Worm (Caenorhabditis elegans) whole organism, young adult: ENCODE results near the gene BE10.5.

Experiments
- B0261.1 ChIP-seq: sonication (generic microtip); optimal IDR thresholded peaks from 2 replicates; lab custom pipeline; 2016; ENCODE audit warnings: mild to moderate bottlenecking, missing genetic modification characterization, moderate library complexity, missing compliant biosample characterization
- B0336.3 ChIP-seq: fragments of 200-800 bp; sonication (Bioruptor generic); IDR thresholded peaks from 2 replicates; pipeline ENCODE4 v1.3.6; 2022; ENCODE audit warnings: missing genetic modification characterization, missing compliant biosample characterization
- C06A6.2 ChIP-seq: fragments of 200-800 bp; sonication (Bioruptor generic); conservative IDR thresholded peaks from 2 replicates; pipeline ENCODE4 v1.3.6; 2022; ENCODE audit warnings: missing genetic modification characterization, missing compliant biosample characterization
- F10E7.11 ChIP-seq: sonication (generic microtip); optimal IDR thresholded peaks from 2 replicates; lab custom pipeline; 2017; ENCODE audit warnings: mild to moderate bottlenecking, missing genetic modification characterization, moderate library complexity, missing compliant biosample characterization
- F57A8.1 ChIP-seq: fragments of 200-800 bp; sonication (Bioruptor generic); optimal IDR thresholded peaks from 2 replicates; lab custom pipeline; 2018; ENCODE audit warnings: mild to moderate bottlenecking, missing genetic modification characterization, moderate library complexity, missing compliant biosample characterization
- K11D2.4 ChIP-seq: fragments of 200-800 bp; sonication (Bioruptor generic); IDR thresholded peaks from 2 replicates; pipeline ENCODE4 v1.3.6; 2022; ENCODE audit warnings: missing genetic modification reagents, missing genetic modification characterization, missing compliant biosample characterization
- T07F8.4 ChIP-seq: sonication (generic microtip); optimal IDR thresholded peaks from 2 replicates; lab custom pipeline; 2016; ENCODE audit warnings: mild to moderate bottlenecking, missing genetic modification characterization, moderate library complexity, missing compliant biosample characterization
- T26A5.8 ChIP-seq: sonication (generic microtip); optimal IDR thresholded peaks from 2 replicates; lab custom pipeline; 2016; ENCODE audit warnings: missing genetic modification characterization, missing compliant biosample characterization
- Y53G8AR.9 ChIP-seq: fragments of 200-800 bp; sonication (Bioruptor generic); conservative IDR thresholded peaks from 2 replicates; pipeline ENCODE4 v1.3.6; 2022; ENCODE audit warnings: missing genetic modification reagents, missing genetic modification characterization, missing compliant biosample characterization
- aptf-2 ChIP-seq: fragments of 200-800 bp; sonication (Bioruptor generic); conservative IDR thresholded peaks from 2 replicates; pipeline ENCODE4 v1.3.6; 2022; ENCODE audit warnings: missing genetic modification reagents, missing genetic modification characterization, missing compliant biosample characterization
- attf-3 ChIP-seq: fragments of 200-800 bp; sonication (Bioruptor generic); conservative IDR thresholded peaks from 2 replicates; pipeline ENCODE4 v1.3.6; 2022; ENCODE audit warnings: missing genetic modification reagents, missing genetic modification characterization, missing compliant biosample characterization
- cebp-2 ChIP-seq: fragments of 200-800 bp; sonication (Bioruptor generic); IDR thresholded peaks from 2 replicates; pipeline ENCODE4 v1.3.6; 2022; ENCODE audit warnings: missing genetic modification characterization, missing compliant biosample characterization
- ceh-100 ChIP-seq: fragments of 200-800 bp; sonication (Bioruptor generic); IDR thresholded peaks from 2 replicates; pipeline ENCODE4 v1.3.6; 2022; ENCODE audit warnings: missing genetic modification reagents, missing genetic modification characterization, missing compliant biosample characterization
- ceh-40 ChIP-seq: fragments of 200-800 bp; sonication (Bioruptor generic); IDR thresholded peaks from 2 replicates; pipeline ENCODE4 v1.3.6; 2022; ENCODE audit warnings: missing genetic modification characterization, missing compliant biosample characterization
- ceh-91 ChIP-seq: fragments of 200-800 bp; sonication (Bioruptor generic); IDR thresholded peaks from 2 replicates; pipeline ENCODE4 v1.3.6; 2022; ENCODE audit warnings: missing genetic modification reagents, missing genetic modification characterization, missing compliant biosample characterization
- dpff-1 ChIP-seq: sonication (generic microtip); optimal IDR thresholded peaks from 2 replicates; lab custom pipeline; 2017; ENCODE audit warnings: mild to moderate bottlenecking, missing genetic modification characterization, missing compliant biosample characterization
- dpl-1 ChIP-seq: fragments of 150-350 bp; optimal IDR thresholded peaks from 2 replicates; lab custom pipeline; 2014; ENCODE audit warnings: missing biosample characterization, missing genetic modification reagents, missing genetic modification characterization
- efl-1 ChIP-seq: fragments of 150-350 bp; optimal IDR thresholded peaks from 2 replicates; lab custom pipeline; 2014; ENCODE audit warnings: missing biosample characterization, missing genetic modification reagents, missing genetic modification characterization
- egl-44 ChIP-seq: fragments of 200-800 bp; sonication (Bioruptor generic); IDR thresholded peaks from 2 replicates; pipeline ENCODE4 v1.3.6; 2022; ENCODE audit warnings: missing genetic modification reagents, missing genetic modification characterization, missing compliant biosample characterization
- fkh-3 ChIP-seq: sonication (generic microtip); optimal IDR thresholded peaks from 2 replicates; lab custom pipeline; 2016; ENCODE audit warnings: mild to moderate bottlenecking, missing genetic modification characterization, missing compliant biosample characterization
- him-1 ChIP-seq: sonication (generic microtip); optimal IDR thresholded peaks from 2 replicates; lab custom pipeline; 2016; ENCODE audit warnings: missing genotype, missing genetic modification reagents, missing genetic modification characterization, missing compliant biosample characterization
- hmg-1.2 ChIP-seq: fragments of 200-800 bp; sonication (Bioruptor generic); IDR thresholded peaks from 2 replicates; pipeline ENCODE4 v1.3.6; 2022; ENCODE audit warnings: missing genetic modification reagents, missing genetic modification characterization, missing compliant biosample characterization
- hrde-1 ChIP-seq: sonication (generic microtip); optimal IDR thresholded peaks from 2 replicates; lab custom pipeline; 2016; ENCODE audit warnings: missing genetic modification characterization, mild to moderate bottlenecking, missing compliant biosample characterization, moderate library complexity, missing genotype, missing genetic modification reagents, borderline replicate concordance
- hsf-1 ChIP-seq: fragments of 200-800 bp; sonication (Bioruptor generic); IDR thresholded peaks from 2 replicates; pipeline ENCODE4 v1.3.6; 2022; ENCODE audit warnings: missing genetic modification reagents, missing genetic modification characterization, missing compliant biosample characterization
- let-607 ChIP-seq, 2 experiments: fragments of 200-800 bp in 1 of 2; sonication (Bioruptor generic) in 1 of 2; sonication (generic microtip) in 1 of 2; optimal IDR thresholded peaks; 2 replicates each; lab custom pipeline; 2016 to 2018; ENCODE audit warnings: mild to moderate bottlenecking in 2 of 2, missing compliant biosample characterization in 2 of 2, missing genetic modification characterization in 2 of 2, moderate library complexity in 2 of 2, missing genotype in 1 of 2
- lin-54 ChIP-seq: fragments of 200-800 bp; sonication (Bioruptor generic); optimal IDR thresholded peaks from 2 replicates; lab custom pipeline; 2018; ENCODE audit warnings: mild to moderate bottlenecking, missing genetic modification characterization, missing compliant biosample characterization
- lsy-27 ChIP-seq: sonication (generic microtip); optimal IDR thresholded peaks from 2 replicates; lab custom pipeline; 2017; ENCODE audit warnings: missing genetic modification characterization, mild to moderate bottlenecking, missing compliant biosample characterization, antibody characterized with exemption, missing genotype, borderline replicate concordance; ENCODE audit not compliant: insufficient read depth
- madf-3 ChIP-seq: fragments of 200-800 bp; sonication (Bioruptor generic); IDR thresholded peaks from 2 replicates; pipeline ENCODE4 v1.3.6; 2022; ENCODE audit warnings: missing genetic modification reagents, missing genetic modification characterization, missing compliant biosample characterization
- nfyb-1 ChIP-seq: fragments of 200-800 bp; sonication (Bioruptor generic); IDR thresholded peaks from 2 replicates; pipeline ENCODE4 v1.3.6; 2022; ENCODE audit warnings: missing genetic modification reagents, missing genetic modification characterization, missing compliant biosample characterization
- pbrm-1 ChIP-seq: fragments of 200-800 bp; sonication (Bioruptor generic); IDR thresholded peaks from 2 replicates; pipeline ENCODE4 v1.3.6; 2022; ENCODE audit warnings: missing genetic modification reagents, missing genetic modification characterization, missing compliant biosample characterization
- sdz-38 ChIP-seq: sonication (generic microtip); optimal IDR thresholded peaks from 2 replicates; lab custom pipeline; 2016; ENCODE audit warnings: missing genotype, missing genetic modification characterization, missing compliant biosample characterization
- somi-1 ChIP-seq: fragments of 200-800 bp; sonication (Bioruptor generic); optimal IDR thresholded peaks from 2 replicates; lab custom pipeline; 2018; ENCODE audit warnings: mild to moderate bottlenecking, missing genetic modification characterization, missing compliant biosample characterization
- sptf-2 ChIP-seq: fragments of 200-800 bp; sonication (Bioruptor generic); optimal IDR thresholded peaks from 2 replicates; lab custom pipeline; 2018; ENCODE audit warnings: mild to moderate bottlenecking, missing genetic modification characterization, missing compliant biosample characterization
- tbp1 ChIP-seq: fragments of 200-800 bp; sonication (Bioruptor generic); optimal IDR thresholded peaks from 2 replicates; lab custom pipeline; 2018; ENCODE audit warnings: mild to moderate bottlenecking, missing genetic modification characterization, missing compliant biosample characterization
- zfh-2 ChIP-seq: fragments of 200-800 bp; sonication (Bioruptor generic); conservative IDR thresholded peaks from 2 replicates; pipeline ENCODE4 v1.3.6; 2022; ENCODE audit warnings: missing genetic modification reagents, missing genetic modification characterization, missing compliant biosample characterization

Gene BE10.5

ce11 chrIII:12818050-12818738 is 11.6 kb upstream of the BE10.5 start, which contains the start of gene arx-5:
TSS of gene arx-5 (minus strand) at chrIII:12818100.
- TF ChIP-seq attf-3 (GFP tag; lab: Robert Waterston, UW) (peak; percentile 90), dpff-1 (tag; lab: Kevin White, UChicago) (no peak)

ce11 chrIII:12813193-12813592 is 6.6 kb upstream of the BE10.5 start, which contains the start of gene BE10.4:
TSS of gene BE10.4 (plus strand) at chrIII:12813493.
- TF ChIP-seq sptf-2 (GFP tag; lab: Kevin White, UChicago) (no peak), hsf-1 (GFP tag; lab: Robert Waterston, UW) (no peak), dpl-1 (GFP tag; lab: Kevin White, UChicago) (no peak), sdz-38 (tag; lab: Kevin White, UChicago) (no peak), lsy-27 (tag; lab: Kevin White, UChicago) (no peak), aptf-2 (GFP tag; lab: Robert Waterston, UW) (no peak), Y53G8AR.9 (no peak), hmg-1.2 (GFP tag; lab: Robert Waterston, UW) (no peak), egl-44 (no peak)

DNA sequence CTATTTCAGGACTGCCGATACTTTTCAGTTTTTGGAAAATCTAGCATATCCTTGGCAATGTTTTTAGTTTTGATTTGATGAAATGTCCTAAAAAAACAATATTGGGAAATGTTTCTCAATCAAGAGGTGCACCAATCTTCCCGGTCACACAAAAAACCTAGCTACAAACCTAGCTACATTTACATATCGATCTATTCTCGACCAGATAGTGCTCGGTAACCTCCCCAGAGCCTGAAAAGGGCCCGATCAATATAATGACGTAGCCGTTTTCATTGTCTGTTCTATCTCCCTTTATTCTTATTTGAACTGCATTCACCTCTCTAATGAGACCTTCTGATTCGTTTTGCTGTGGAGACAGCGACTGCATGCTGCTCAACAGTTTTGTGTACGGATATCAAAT is 1.1 kb upstream of the BE10.5 start, which contains the start of gene BE10.3:
Gene BE10.3 (plus strand): TSS at position 301 of the 400 bp plus-strand sequence.
- TF ChIP-seq C06A6.2 (no peak), tbp1 (no peak), somi-1 (no peak)
- TF ChIP-seq, all 124 proteins: peak for 0

- TF ChIP-seq nfyb-1 (GFP tag; lab: Robert Waterston, UW): no peak
- TF ChIP-seq fkh-3 (tag; lab: Kevin White, UChicago): no peak
- 0 out of 2 replicates have a peak, but pooled peaks have one; percentile 26 for TF ChIP-seq zfh-2
- no peak for TF ChIP-seq him-1 (tag; lab: Kevin White, UChicago)
- TF ChIP-seq, all 124 proteins: peak for 1
Measured at ce11 chrIII:12800529-12800928, 6.1 kb downstream of the BE10.5 start.

DNA sequence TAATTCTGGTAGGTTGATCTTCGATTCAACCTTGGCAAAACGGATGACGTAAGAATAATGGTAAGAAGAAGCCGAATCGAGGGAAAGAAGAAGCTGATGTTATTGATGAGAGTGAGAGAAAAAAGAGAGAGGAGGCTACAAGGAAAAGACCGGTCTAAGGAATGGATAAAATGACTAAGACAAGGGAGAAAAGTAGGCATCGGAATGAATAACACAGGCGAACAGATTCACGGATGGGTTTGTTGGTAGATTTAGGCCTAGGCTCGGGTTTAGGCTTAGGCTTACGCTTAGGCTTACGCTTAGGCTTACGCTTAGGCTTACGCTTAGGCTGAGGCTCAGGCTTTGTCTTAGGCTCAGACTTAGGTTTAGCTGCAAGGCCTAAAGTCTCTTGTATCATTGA is 8.1 kb downstream of the BE10.5 start, which contains the start of gene agmo-1:
Gene agmo-1 (minus strand): TSS at position 101 of the 400 bp plus-strand sequence.
- TF ChIP-seq B0336.3 (no peak), B0261.1 (tag; lab: Kevin White, UChicago) (no peak), ceh-91 (GFP tag; lab: Robert Waterston, UW) (no peak), attf-3 (GFP tag; lab: Robert Waterston, UW) (no peak), let-607 (tag; optimal IDR thresholded peaks at IDR 0.05; lab: Kevin White, UChicago) (no peak), ceh-100 (GFP tag; lab: Robert Waterston, UW) (no peak), F10E7.11 (tag; lab: Kevin White, UChicago) (no peak), dpff-1 (tag; lab: Kevin White, UChicago) (no peak), madf-3 (no peak), lin-54 (GFP tag; lab: Kevin White, UChicago) (no peak), T26A5.8 (tag; lab: Kevin White, UChicago) (no peak), pbrm-1 (GFP tag; lab: Robert Waterston, UW) (no peak), hrde-1 (tag; lab: Kevin White, UChicago) (no peak), efl-1 (GFP tag; lab: Kevin White, UChicago) (no peak), F57A8.1 (GFP tag; lab: Kevin White, UChicago) (no peak), K11D2.4 (GFP tag; lab: Robert Waterston, UW) (no peak), T07F8.4 (tag; lab: Kevin White, UChicago) (no peak), cebp-2 (GFP tag; lab: Robert Waterston, UW) (no peak), ceh-40 (GFP tag; lab: Robert Waterston, UW) (no peak)
